Worm (Caenorhabditis elegans): ENCODE data around the gene daz-1.

DNA sequence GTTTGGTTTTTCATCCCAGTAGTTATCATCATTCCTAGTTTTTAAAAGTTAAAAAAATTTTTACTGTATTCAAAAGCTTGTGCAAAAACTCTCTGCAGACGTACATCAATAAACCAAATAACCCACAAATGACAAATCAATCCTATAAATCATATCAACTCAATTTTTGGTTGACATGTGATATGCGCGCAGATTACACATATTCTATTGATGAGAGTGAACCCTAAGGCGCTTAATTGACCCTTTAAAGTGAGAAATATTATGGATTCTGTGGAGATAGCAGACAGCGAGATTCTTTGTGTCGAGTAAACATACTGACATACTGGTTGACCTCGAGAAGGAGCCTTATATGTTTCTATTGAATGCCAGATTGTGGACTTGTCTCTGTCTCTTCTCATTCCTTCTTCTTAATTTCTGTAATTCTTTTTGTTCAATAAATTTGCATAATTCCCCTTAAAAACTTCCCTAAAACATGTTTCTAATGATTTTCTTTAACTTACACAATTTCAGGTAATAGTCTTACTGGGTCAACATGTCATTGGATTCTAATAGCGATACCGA lies 39.8 kb upstream of the daz-1 start, which contains the start of gene EEED8.2:
- TF ChIP-seq unc-62 (GFP tag; optimal IDR thresholded peaks at IDR 0.05), result no peak
- no peak for TF ChIP-seq mdl-1 (tag; optimal IDR thresholded peaks at IDR 0.05)
- peak; percentile 26 for TF ChIP-seq pha-4 (tag; optimal IDR thresholded peaks at IDR 0.05)
- no peak for TF ChIP-seq nhr-77 (tag; optimal IDR thresholded peaks at IDR 0.05)
- TF ChIP-seq elt-2 (tag; optimal IDR thresholded peaks at IDR 0.05), result no peak
